Worm (Caenorhabditis elegans): ENCODE results near the gene F10B5.3.

DNA sequence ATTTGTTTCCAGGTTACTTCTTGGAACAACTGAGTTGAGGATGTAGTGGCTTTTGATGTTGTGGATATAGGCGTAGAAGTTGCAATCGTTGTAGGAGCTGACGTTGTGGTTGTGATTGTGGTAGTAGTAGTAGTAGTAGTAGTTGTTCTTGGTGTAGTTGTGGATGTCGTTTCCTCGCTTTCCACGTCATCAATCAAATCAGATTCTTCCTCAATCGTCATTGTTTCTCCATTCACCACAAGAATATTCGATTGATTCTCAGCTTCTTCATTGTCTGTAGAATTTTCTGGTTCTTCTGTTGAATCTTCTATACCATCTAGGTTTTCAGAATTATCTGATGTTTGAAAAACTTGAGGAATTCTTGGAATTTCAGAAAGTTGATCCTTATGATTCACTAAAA, 28.8 kb upstream of the F10B5.3 start:
- TF ChIP-seq ceh-2 (tag; optimal IDR thresholded peaks at IDR 0.05): no peak
- no peak for TF ChIP-seq fkh-10 (GFP tag; optimal IDR thresholded peaks at IDR 0.05)
- TF ChIP-seq unc-55 (GFP tag; optimal IDR thresholded peaks at IDR 0.05): no peak
- no peak for TF ChIP-seq dve-1 (tag; optimal IDR thresholded peaks at IDR 0.05)
- no peak for TF ChIP-seq ahr-1 (tag; optimal IDR thresholded peaks at IDR 0.05)
- no peak for TF ChIP-seq elt-4 (tag; optimal IDR thresholded peaks at IDR 0.05)
- TF ChIP-seq pha-4 (tag; optimal IDR thresholded peaks at IDR 0.05): no peak
- TF ChIP-seq nhr-232 (tag; optimal IDR thresholded peaks at IDR 0.05): no peak
- no peak for TF ChIP-seq unc-86 (tag; optimal IDR thresholded peaks at IDR 0.05)
- no peak for TF ChIP-seq che-1 (tag; optimal IDR thresholded peaks at IDR 0.05)
- TF ChIP-seq ceh-19 (GFP tag; optimal IDR thresholded peaks at IDR 0.05): no peak

Measured in whole organism, late embryonic.